Worm (Caenorhabditis elegans) whole organism, L1 larva: ENCODE measurements around the gene ldh-1.

Source experiments
- elt-2 ChIP-seq: sonication (generic microtip); optimal IDR thresholded peaks from 2 replicates; lab custom pipeline; 2016; ENCODE audit warnings: missing genetic modification characterization, mild to moderate bottlenecking, inconsistent platforms, missing compliant biosample characterization, missing genetic modification reagents
- lin-39 ChIP-seq: fragments of 150-350 bp; optimal IDR thresholded peaks from 2 replicates; lab custom pipeline; 2014; ENCODE audit warnings: missing biosample characterization, missing genetic modification reagents, missing genetic modification characterization

- TF ChIP-seq lin-39 (no peak), elt-2 (tag; lab: Kevin White, UChicago) (no peak)
These were observed 9.8 kb downstream of the ldh-1 start for ce11 chrII:11733850-11734249.
